Worm (Caenorhabditis elegans) whole organism, L4 larva: Measurements from ENCODE around the gene fbxb-74.
A peak's percentile ranks its signal among the peaks of the same experiment; 100 is the strongest.

ENCODE experiments used
- F37D6.2 ChIP-seq: sonication (generic microtip); optimal IDR thresholded peaks from 2 replicates; lab custom pipeline; 2016; ENCODE audit warnings: mild to moderate bottlenecking, missing genetic modification characterization, missing compliant biosample characterization
- T26A8.4 ChIP-seq: fragments of 200-800 bp; sonication (Bioruptor generic); IDR thresholded peaks from 2 replicates; pipeline ENCODE4 v1.3.6; 2022; ENCODE audit warnings: missing genetic modification characterization, missing compliant biosample characterization
- Y105C5A.15 ChIP-seq: fragments of 200-800 bp; sonication (Bioruptor generic); IDR thresholded peaks from 2 replicates; pipeline ENCODE4 v1.3.6; 2022; ENCODE audit warnings: missing genetic modification characterization, missing compliant biosample characterization
- Y48G9A.11 ChIP-seq: fragments of 200-800 bp; sonication (Bioruptor generic); IDR thresholded peaks from 2 replicates; pipeline ENCODE4 v1.3.6; 2022; ENCODE audit warnings: missing genetic modification reagents, missing genetic modification characterization, missing compliant biosample characterization
- ZK546.5 ChIP-seq, 2 experiments: sonication (generic microtip); optimal IDR thresholded peaks; 2 replicates each; lab custom pipeline; 2017; ENCODE audit warnings: missing biosample characterization in 2 of 2, missing genetic modification characterization in 2 of 2
- aha-1 ChIP-seq: fragments of 150-350 bp; peaks from one replicate; lab custom pipeline; 2014; ENCODE audit warnings: missing biosample characterization, missing genetic modification characterization
- aly-2 ChIP-seq: sonication (generic microtip); optimal IDR thresholded peaks from 2 replicates; lab custom pipeline; 2018; ENCODE audit warnings: missing biosample characterization, missing genetic modification characterization
- ama-1 ChIP-seq: fragments of 150-350 bp; optimal IDR thresholded peaks from 2 replicates; lab custom pipeline; 2014; ENCODE audit warnings: inconsistent platforms, mixed read lengths
- arid-1 ChIP-seq: fragments of 200-800 bp; sonication (Bioruptor generic); conservative IDR thresholded peaks from 2 replicates; pipeline ENCODE4 v1.3.6; 2022; ENCODE audit warnings: missing genetic modification reagents, missing genetic modification characterization, missing compliant biosample characterization
- attf-4 ChIP-seq: sonication (generic microtip); optimal IDR thresholded peaks from 3 replicates; lab custom pipeline; 2017; ENCODE audit warnings: missing biosample characterization, missing genetic modification characterization
- ceh-44 ChIP-seq: fragments of 200-800 bp; sonication (Bioruptor generic); IDR thresholded peaks from 2 replicates; pipeline ENCODE4 v1.3.6; 2022; ENCODE audit warnings: missing genetic modification reagents, missing genetic modification characterization, missing compliant biosample characterization
- dmd-8 ChIP-seq: fragments of 200-800 bp; sonication (Bioruptor generic); IDR thresholded peaks from 2 replicates; pipeline ENCODE4 v1.3.6; 2022; ENCODE audit warnings: missing genetic modification characterization, missing compliant biosample characterization
- dpl-1 ChIP-seq: fragments of 150-350 bp; optimal IDR thresholded peaks from 2 replicates; lab custom pipeline; 2014; ENCODE audit warnings: missing biosample characterization, missing genetic modification reagents, missing genetic modification characterization
- duxl-1 ChIP-seq: sonication (generic microtip); optimal IDR thresholded peaks from 2 replicates; lab custom pipeline; 2016; ENCODE audit warnings: mild to moderate bottlenecking, missing genetic modification characterization, moderate library complexity, missing compliant biosample characterization; ENCODE audit not compliant: poor library complexity
- gei-8 ChIP-seq: fragments of 200-800 bp; sonication (Bioruptor generic); optimal IDR thresholded peaks from 2 replicates; lab custom pipeline; 2018; ENCODE audit warnings: mild to moderate bottlenecking, missing genetic modification characterization, missing compliant biosample characterization
- hif-1 ChIP-seq, 2 experiments: sonication (generic microtip); optimal IDR thresholded peaks; 2 replicates each; lab custom pipeline; 2016 to 2017; ENCODE audit warnings: missing compliant biosample characterization in 2 of 2, missing genetic modification characterization in 2 of 2, missing genetic modification reagents in 2 of 2, missing genotype in 2 of 2, mild to moderate bottlenecking in 1 of 2
- hmg-1.1 ChIP-seq: fragments of 200-800 bp; sonication (Bioruptor generic); IDR thresholded peaks from 2 replicates; pipeline ENCODE4 v1.3.6; 2022; ENCODE audit warnings: missing genetic modification reagents, missing genetic modification characterization, missing compliant biosample characterization
- lin-38 ChIP-seq: fragments of 200-800 bp; sonication (Bioruptor generic); IDR thresholded peaks from 2 replicates; pipeline ENCODE4 v1.3.6; 2022; ENCODE audit warnings: missing genetic modification reagents, missing genetic modification characterization, missing compliant biosample characterization
- madf-5 ChIP-seq, 2 experiments: fragments of 200-800 bp; sonication (Bioruptor generic); IDR thresholded peaks; 2 replicates each; pipeline ENCODE4 v1.3.6; 2022; ENCODE audit warnings: missing compliant biosample characterization in 2 of 2, missing genetic modification characterization in 2 of 2
- madf-9 ChIP-seq: fragments of 200-800 bp; sonication (Bioruptor generic); conservative IDR thresholded peaks from 2 replicates; pipeline ENCODE4 v1.3.6; 2022; ENCODE audit warnings: missing genetic modification reagents, missing genetic modification characterization, missing compliant biosample characterization
- mdl-1 ChIP-seq, 2 experiments: fragments of 150-350 bp in 1 of 2; sonication (generic microtip) in 1 of 2; optimal IDR thresholded peaks; 2 replicates each; lab custom pipeline; 2014 to 2017; ENCODE audit warnings: missing biosample characterization in 2 of 2, missing genetic modification characterization in 2 of 2
- mep-1 ChIP-seq: fragments of 150-350 bp; sonication (generic microtip); optimal IDR thresholded peaks from 3 replicates; lab custom pipeline; 2014; ENCODE audit warnings: missing biosample characterization, missing genetic modification characterization
- nhr-10 ChIP-seq: fragments of 150-350 bp; optimal IDR thresholded peaks from 2 replicates; lab custom pipeline; 2014; ENCODE audit warnings: missing biosample characterization, missing genetic modification characterization
- nhr-11 ChIP-seq: fragments of 150-350 bp; optimal IDR thresholded peaks from 2 replicates; lab custom pipeline; 2014; ENCODE audit warnings: missing biosample characterization, missing genetic modification characterization
- nhr-41 ChIP-seq: fragments of 200-800 bp; sonication (Bioruptor generic); IDR thresholded peaks from 2 replicates; pipeline ENCODE4 v1.3.6; 2022; ENCODE audit warnings: missing genetic modification reagents, missing genetic modification characterization, missing compliant biosample characterization
- nhr-42 ChIP-seq: fragments of 200-800 bp; sonication (Bioruptor generic); IDR thresholded peaks from 2 replicates; pipeline ENCODE4 v1.3.6; 2022; ENCODE audit warnings: missing genetic modification characterization, missing compliant biosample characterization
- pha-4 ChIP-seq, 2 experiments: fragments of 150-350 bp in 1 of 2; fragments of 200-800 bp in 1 of 2; sonication (Bioruptor generic) in 1 of 2; IDR thresholded peaks in 1 of 2; optimal IDR thresholded peaks in 1 of 2; 2 replicates each; pipeline versions ENCODE4 v1.3.6 to Lab custom; 2014 to 2022; ENCODE audit warnings: missing genetic modification characterization in 2 of 2, missing genetic modification reagents in 2 of 2, missing biosample characterization in 1 of 2, missing compliant biosample characterization in 1 of 2
- php-3 ChIP-seq: fragments of 200-800 bp; sonication (Bioruptor generic); IDR thresholded peaks from 2 replicates; pipeline ENCODE4 v1.3.6; 2022; ENCODE audit warnings: missing genetic modification reagents, missing genetic modification characterization, missing compliant biosample characterization
- pqm-1 ChIP-seq: sonication (generic microtip); optimal IDR thresholded peaks from 2 replicates; lab custom pipeline; 2017; ENCODE audit warnings: missing biosample characterization, missing genetic modification characterization
- sdz-12 ChIP-seq: fragments of 200-800 bp; sonication (Bioruptor generic); optimal IDR thresholded peaks from 2 replicates; lab custom pipeline; 2018; ENCODE audit warnings: mild to moderate bottlenecking, missing genetic modification characterization, missing compliant biosample characterization
- set-16 ChIP-seq: fragments of 200-800 bp; sonication (Bioruptor generic); IDR thresholded peaks from 2 replicates; pipeline ENCODE4 v1.3.6; 2022; ENCODE audit warnings: missing genetic modification reagents, missing genetic modification characterization, missing compliant biosample characterization
- spr-1 ChIP-seq: sonication (generic microtip); optimal IDR thresholded peaks from 2 replicates; lab custom pipeline; 2016; ENCODE audit warnings: mild to moderate bottlenecking, missing genetic modification characterization, missing compliant biosample characterization
- spr-3 ChIP-seq: fragments of 200-800 bp; sonication (Bioruptor generic); optimal IDR thresholded peaks from 2 replicates; lab custom pipeline; 2018; ENCODE audit warnings: mild to moderate bottlenecking, missing genetic modification characterization, missing compliant biosample characterization
- unc-62 ChIP-seq, 3 experiments: fragments of 150-350 bp in 1 of 3; sonication (generic microtip); optimal IDR thresholded peaks in 2 of 3; peaks in 1 of 3; 1 replicate in 1 of 3; 2 replicates in 2 of 3; lab custom pipeline; 2014 to 2017; ENCODE audit warnings: missing biosample characterization in 3 of 3, missing genetic modification characterization in 3 of 3, missing genetic modification reagents in 3 of 3, missing genotype in 1 of 3
- zag-1 ChIP-seq: fragments of 150-350 bp; optimal IDR thresholded peaks from 2 replicates; lab custom pipeline; 2014; ENCODE audit warnings: missing biosample characterization, missing genetic modification characterization
- zfp-3 ChIP-seq: fragments of 200-800 bp; sonication (Bioruptor generic); conservative IDR thresholded peaks from 2 replicates; pipeline ENCODE4 v1.3.6; 2022; ENCODE audit warnings: missing genetic modification reagents, missing genetic modification characterization, missing compliant biosample characterization

Gene fbxb-74

DNA sequence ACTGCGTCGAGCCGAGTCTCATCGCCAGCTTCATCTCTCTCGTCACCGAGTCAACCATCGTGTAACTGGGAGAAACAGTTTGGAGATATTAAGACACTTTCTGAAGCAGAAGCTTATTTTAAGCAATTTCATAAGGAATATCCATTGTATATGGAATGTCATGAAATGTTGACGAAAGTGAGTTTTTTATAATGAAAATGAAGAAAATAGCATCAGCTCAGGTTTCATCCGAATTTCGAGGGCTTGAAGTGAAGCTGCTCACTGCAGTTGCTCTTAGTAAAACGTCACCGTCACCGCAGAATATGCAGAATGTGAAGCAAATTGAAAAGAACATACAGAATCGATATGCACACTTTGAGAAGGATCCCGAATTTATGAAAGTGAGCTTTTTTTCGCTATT, 26.0 kb downstream of the fbxb-74 start:
- TF ChIP-seq nhr-41 = no peak
- peak in 1 of 2 experiments; percentile 84 for TF ChIP-seq unc-62 (GFP tag; optimal IDR thresholded peaks at IDR 0.05 in 1 of 2; lab: Kevin White, UChicago)
- TF ChIP-seq unc-62 (tag; optimal IDR thresholded peaks at IDR 0.05; lab: Kevin White, UChicago) = no peak
- peak; percentile 86 for TF ChIP-seq aha-1 (tag; lab: Kevin White, UChicago)
- no peak for TF ChIP-seq nhr-11 (tag; lab: Kevin White, UChicago)
- TF ChIP-seq gei-8 (GFP tag; lab: Kevin White, UChicago) = peak; percentile 18
- peak; percentile 10 for TF ChIP-seq sdz-12
- no peak for TF ChIP-seq attf-4 (tag; lab: Kevin White, UChicago)
- TF ChIP-seq, all 104 proteins: peak for 4

DNA sequence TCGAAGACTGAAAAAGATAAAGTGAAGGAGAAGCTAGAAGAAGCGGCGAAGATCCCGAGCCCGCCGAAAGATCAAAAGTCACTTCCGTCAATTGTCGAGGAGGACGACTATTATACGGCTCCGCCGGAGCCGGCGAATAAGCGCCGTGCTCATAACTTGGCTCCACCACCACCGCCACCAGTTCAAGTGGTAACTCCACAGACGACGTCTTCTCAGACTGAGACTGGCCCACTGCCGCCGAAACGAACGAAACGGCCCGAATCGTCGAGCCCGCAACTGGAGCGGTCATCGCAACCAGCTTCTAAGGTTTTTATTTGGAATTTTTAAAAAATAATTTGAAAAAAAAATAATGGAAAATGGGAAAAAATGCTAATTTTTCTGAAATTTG, 27.1 kb downstream of the fbxb-74 start:
- no peak for TF ChIP-seq nhr-42
- no peak for TF ChIP-seq pha-4 (GFP tag; IDR thresholded peaks at IDR 0.05; lab: Robert Waterston, UW)
- no peak for TF ChIP-seq pha-4 (tag; optimal IDR thresholded peaks at IDR 0.05; lab: Kevin White, UChicago)
- TF ChIP-seq Y48G9A.11 (GFP tag; lab: Robert Waterston, UW) = no peak
- TF ChIP-seq set-16 (GFP tag; lab: Robert Waterston, UW) = peak; percentile 67

- no peak for TF ChIP-seq zag-1 (tag; lab: Kevin White, UChicago)
- no peak for TF ChIP-seq pqm-1 (tag; lab: Kevin White, UChicago)
- no peak for TF ChIP-seq spr-1 (tag; lab: Kevin White, UChicago)
- TF ChIP-seq zfp-3 (GFP tag; lab: Robert Waterston, UW) = 0 out of 2 replicates have a peak, but pooled peaks have one; percentile 15
- no peak for TF ChIP-seq duxl-1 (tag; lab: Kevin White, UChicago)
- TF ChIP-seq lin-38 = no peak
- TF ChIP-seq nhr-41 = no peak
- TF ChIP-seq unc-62 (GFP tag; optimal IDR thresholded peaks at IDR 0.05 in 1 of 2; lab: Kevin White, UChicago) = peak in 1 of 2 experiments; percentile 95
- no peak for TF ChIP-seq unc-62 (tag; optimal IDR thresholded peaks at IDR 0.05; lab: Kevin White, UChicago)
- TF ChIP-seq aha-1 (tag; lab: Kevin White, UChicago) = peak; percentile 2
- peak; percentile 1 for TF ChIP-seq ama-1 (lab: Kevin White, UChicago)
- TF ChIP-seq madf-5 (GFP tag; IDR thresholded peaks at IDR 0.05; lab: Robert Waterston, UW) = no peak
- TF ChIP-seq hmg-1.1 (GFP tag; lab: Robert Waterston, UW) = no peak
- peak in 1 of 2 experiments; percentile 5 for TF ChIP-seq hif-1 (tag; optimal IDR thresholded peaks at IDR 0.05; lab: Kevin White, UChicago)
Observed at ce11 chrIV:4411311-4411947, 27.7 kb downstream of the fbxb-74 start.

ce11 chrIV:4410526-4410925, 28.6 kb downstream of the fbxb-74 start:
- no peak for TF ChIP-seq aly-2 (tag; lab: Kevin White, UChicago)
- no peak for TF ChIP-seq T26A8.4 (GFP tag; lab: Robert Waterston, UW)
- TF ChIP-seq ama-1 (lab: Kevin White, UChicago) = peak; percentile 53
- no peak for TF ChIP-seq ceh-44 (GFP tag; lab: Robert Waterston, UW)
- TF ChIP-seq nhr-10 = no peak
- no peak for TF ChIP-seq dpl-1 (GFP tag; lab: Kevin White, UChicago)
- TF ChIP-seq arid-1 (GFP tag; lab: Robert Waterston, UW) = no peak
- no peak for TF ChIP-seq mdl-1 (tag; optimal IDR thresholded peaks at IDR 0.05; lab: Kevin White, UChicago)
- TF ChIP-seq spr-3 (GFP tag; lab: Kevin White, UChicago) = no peak
- no peak for TF ChIP-seq F37D6.2 (tag; lab: Kevin White, UChicago)
- TF ChIP-seq php-3 (GFP tag; lab: Robert Waterston, UW) = no peak
- TF ChIP-seq aha-1 (tag; lab: Kevin White, UChicago) = peak; percentile 49
- no peak for TF ChIP-seq dmd-8
- no peak for TF ChIP-seq ZK546.5 (tag; optimal IDR thresholded peaks at IDR 0.05; lab: Kevin White, UChicago)
- TF ChIP-seq mep-1 = no peak
- TF ChIP-seq madf-9 (GFP tag; lab: Robert Waterston, UW) = no peak
- no peak for TF ChIP-seq set-16 (GFP tag; lab: Robert Waterston, UW)
- TF ChIP-seq Y105C5A.15 = no peak
